Worm (Caenorhabditis elegans) whole organism, young adult: Measurements from ENCODE around the gene F47B8.10.
A peak's percentile ranks its signal among the peaks of the same experiment; 100 is the strongest.

Experiments
- B0035.1 ChIP-seq: sonication (generic microtip); optimal IDR thresholded peaks from 2 replicates; lab custom pipeline; 2016; ENCODE audit warnings: missing genetic modification characterization, mild to moderate bottlenecking, missing compliant biosample characterization, missing genotype, missing genetic modification reagents
- D2030.7 ChIP-seq: fragments of 200-800 bp; sonication (Bioruptor generic); IDR thresholded peaks from 2 replicates; pipeline ENCODE4 v1.3.6; 2022; ENCODE audit warnings: missing genetic modification reagents, missing genetic modification characterization, missing compliant biosample characterization
- F10E7.11 ChIP-seq: sonication (generic microtip); optimal IDR thresholded peaks from 2 replicates; lab custom pipeline; 2017; ENCODE audit warnings: mild to moderate bottlenecking, missing genetic modification characterization, moderate library complexity, missing compliant biosample characterization
- F23B12.7 ChIP-seq: sonication (generic microtip); optimal IDR thresholded peaks from 2 replicates; lab custom pipeline; 2017; ENCODE audit warnings: missing genetic modification characterization, mild to moderate bottlenecking, missing compliant biosample characterization, antibody characterized with exemption, moderate library complexity; ENCODE audit not compliant: insufficient read depth
- F33H1.4 ChIP-seq: fragments of 200-800 bp; sonication (Bioruptor generic); IDR thresholded peaks from 2 replicates; pipeline ENCODE4 v1.3.6; 2022; ENCODE audit warnings: missing genetic modification reagents, missing genetic modification characterization, missing compliant biosample characterization
- T26A5.8 ChIP-seq: sonication (generic microtip); optimal IDR thresholded peaks from 2 replicates; lab custom pipeline; 2016; ENCODE audit warnings: missing genetic modification characterization, missing compliant biosample characterization
- Y53G8AR.9 ChIP-seq: fragments of 200-800 bp; sonication (Bioruptor generic); conservative IDR thresholded peaks from 2 replicates; pipeline ENCODE4 v1.3.6; 2022; ENCODE audit warnings: missing genetic modification reagents, missing genetic modification characterization, missing compliant biosample characterization
- Y56A3A.18 ChIP-seq: fragments of 200-800 bp; sonication (Bioruptor generic); IDR thresholded peaks from 2 replicates; pipeline ENCODE4 v1.3.6; 2022; ENCODE audit warnings: missing genetic modification reagents, missing genetic modification characterization, missing compliant biosample characterization
- Y79H2A.3 ChIP-seq: fragments of 200-800 bp; sonication (Bioruptor generic); conservative IDR thresholded peaks from 2 replicates; pipeline ENCODE4 v1.3.6; 2022; ENCODE audit warnings: missing genetic modification reagents, missing genetic modification characterization, missing compliant biosample characterization
- akir-1 ChIP-seq: fragments of 200-800 bp; sonication (Bioruptor generic); optimal IDR thresholded peaks from 2 replicates; lab custom pipeline; 2018; ENCODE audit warnings: mild to moderate bottlenecking, missing genetic modification characterization, moderate library complexity, missing compliant biosample characterization
- ama-1 ChIP-seq, 3 experiments: fragments of 150-350 bp in 1 of 3; sonication (generic microtip) in 2 of 3; optimal IDR thresholded peaks; 2 replicates each; lab custom pipeline; 2014 to 2018; ENCODE audit warnings: missing biosample characterization in 2 of 3, missing genetic modification characterization in 2 of 3, missing genetic modification reagents in 2 of 3
- attf-3 ChIP-seq: fragments of 200-800 bp; sonication (Bioruptor generic); conservative IDR thresholded peaks from 2 replicates; pipeline ENCODE4 v1.3.6; 2022; ENCODE audit warnings: missing genetic modification reagents, missing genetic modification characterization, missing compliant biosample characterization
- attf-6 ChIP-seq: fragments of 200-800 bp; sonication (Bioruptor generic); IDR thresholded peaks from 2 replicates; pipeline ENCODE4 v1.3.6; 2022; ENCODE audit warnings: missing genetic modification reagents, missing genetic modification characterization, missing compliant biosample characterization
- bed-2 ChIP-seq: fragments of 200-800 bp; sonication (Bioruptor generic); IDR thresholded peaks from 2 replicates; pipeline ENCODE4 v1.3.6; 2022; ENCODE audit warnings: missing genetic modification reagents, missing genetic modification characterization, missing compliant biosample characterization
- ekl-4 ChIP-seq: fragments of 200-800 bp; sonication (Bioruptor generic); IDR thresholded peaks from 2 replicates; pipeline ENCODE4 v1.3.6; 2022; ENCODE audit warnings: missing genetic modification reagents, missing genetic modification characterization, missing compliant biosample characterization
- fkh-3 ChIP-seq: sonication (generic microtip); optimal IDR thresholded peaks from 2 replicates; lab custom pipeline; 2016; ENCODE audit warnings: mild to moderate bottlenecking, missing genetic modification characterization, missing compliant biosample characterization
- gei-17 ChIP-seq: fragments of 200-800 bp; sonication (Bioruptor generic); optimal IDR thresholded peaks from 2 replicates; lab custom pipeline; 2018; ENCODE audit warnings: mild to moderate bottlenecking, missing genetic modification characterization, missing compliant biosample characterization
- hmg-1.2 ChIP-seq: fragments of 200-800 bp; sonication (Bioruptor generic); IDR thresholded peaks from 2 replicates; pipeline ENCODE4 v1.3.6; 2022; ENCODE audit warnings: missing genetic modification reagents, missing genetic modification characterization, missing compliant biosample characterization
- let-607 ChIP-seq, 2 experiments: fragments of 200-800 bp in 1 of 2; sonication (Bioruptor generic) in 1 of 2; sonication (generic microtip) in 1 of 2; optimal IDR thresholded peaks; 2 replicates each; lab custom pipeline; 2016 to 2018; ENCODE audit warnings: mild to moderate bottlenecking in 2 of 2, missing compliant biosample characterization in 2 of 2, missing genetic modification characterization in 2 of 2, moderate library complexity in 2 of 2, missing genotype in 1 of 2
- lin-54 ChIP-seq: fragments of 200-800 bp; sonication (Bioruptor generic); optimal IDR thresholded peaks from 2 replicates; lab custom pipeline; 2018; ENCODE audit warnings: mild to moderate bottlenecking, missing genetic modification characterization, missing compliant biosample characterization
- lsl-1 ChIP-seq: fragments of 200-800 bp; sonication (Bioruptor generic); optimal IDR thresholded peaks from 2 replicates; lab custom pipeline; 2018; ENCODE audit warnings: mild to moderate bottlenecking, missing genetic modification characterization, moderate library complexity, missing compliant biosample characterization
- madf-10 ChIP-seq: sonication (generic microtip); optimal IDR thresholded peaks from 2 replicates; lab custom pipeline; 2016; ENCODE audit warnings: mild to moderate bottlenecking, missing genetic modification characterization, missing compliant biosample characterization
- madf-3 ChIP-seq: fragments of 200-800 bp; sonication (Bioruptor generic); IDR thresholded peaks from 2 replicates; pipeline ENCODE4 v1.3.6; 2022; ENCODE audit warnings: missing genetic modification reagents, missing genetic modification characterization, missing compliant biosample characterization
- madf-8 ChIP-seq: fragments of 200-800 bp; sonication (Bioruptor generic); conservative IDR thresholded peaks from 2 replicates; pipeline ENCODE4 v1.3.6; 2022; ENCODE audit warnings: missing genetic modification reagents, missing genetic modification characterization, missing compliant biosample characterization
- mcd-1 ChIP-seq: fragments of 200-800 bp; sonication (Bioruptor generic); IDR thresholded peaks from 2 replicates; pipeline ENCODE4 v1.3.6; 2022; ENCODE audit warnings: missing genetic modification reagents, missing genetic modification characterization, missing compliant biosample characterization
- nfyb-1 ChIP-seq: fragments of 200-800 bp; sonication (Bioruptor generic); IDR thresholded peaks from 2 replicates; pipeline ENCODE4 v1.3.6; 2022; ENCODE audit warnings: missing genetic modification reagents, missing genetic modification characterization, missing compliant biosample characterization
- pbrm-1 ChIP-seq: fragments of 200-800 bp; sonication (Bioruptor generic); IDR thresholded peaks from 2 replicates; pipeline ENCODE4 v1.3.6; 2022; ENCODE audit warnings: missing genetic modification reagents, missing genetic modification characterization, missing compliant biosample characterization
- sdz-38 ChIP-seq: sonication (generic microtip); optimal IDR thresholded peaks from 2 replicates; lab custom pipeline; 2016; ENCODE audit warnings: missing genotype, missing genetic modification characterization, missing compliant biosample characterization
- snpc-1.1 ChIP-seq: sonication (generic microtip); optimal IDR thresholded peaks from 2 replicates; lab custom pipeline; 2017; ENCODE audit warnings: missing genetic modification characterization, mild to moderate bottlenecking, missing compliant biosample characterization, antibody characterized with exemption, moderate library complexity, missing genotype, missing genetic modification reagents; ENCODE audit not compliant: insufficient read depth
- snpc-1.3 ChIP-seq: sonication (generic microtip); optimal IDR thresholded peaks from 2 replicates; lab custom pipeline; 2017; ENCODE audit warnings: missing genetic modification characterization, mild to moderate bottlenecking, missing compliant biosample characterization, antibody characterized with exemption, moderate library complexity, missing genotype, missing genetic modification reagents; ENCODE audit not compliant: insufficient read depth
- snpc-4 ChIP-seq, 5 experiments: fragments of 150-350 bp in 1 of 5; sonication (generic microtip) in 4 of 5; optimal IDR thresholded peaks; 2 replicates each; lab custom pipeline; 2014 to 2018; ENCODE audit warnings: missing genetic modification characterization in 5 of 5, missing biosample characterization in 3 of 5, antibody characterized with exemption in 2 of 5, mild to moderate bottlenecking in 2 of 5, missing compliant biosample characterization in 2 of 5, missing genotype in 2 of 5, moderate library complexity in 2 of 5, missing genetic modification reagents in 1 of 5
- tbp1 ChIP-seq: fragments of 200-800 bp; sonication (Bioruptor generic); optimal IDR thresholded peaks from 2 replicates; lab custom pipeline; 2018; ENCODE audit warnings: mild to moderate bottlenecking, missing genetic modification characterization, missing compliant biosample characterization
- zfh-2 ChIP-seq: fragments of 200-800 bp; sonication (Bioruptor generic); conservative IDR thresholded peaks from 2 replicates; pipeline ENCODE4 v1.3.6; 2022; ENCODE audit warnings: missing genetic modification reagents, missing genetic modification characterization, missing compliant biosample characterization
- ztf-18 ChIP-seq: sonication (generic microtip); optimal IDR thresholded peaks from 2 replicates; lab custom pipeline; 2016; ENCODE audit warnings: missing genotype, mild to moderate bottlenecking, missing genetic modification characterization, missing compliant biosample characterization
- ztf-28 ChIP-seq: fragments of 200-800 bp; sonication (Bioruptor generic); IDR thresholded peaks from 2 replicates; pipeline ENCODE4 v1.3.6; 2022; ENCODE audit warnings: missing genetic modification reagents, missing genetic modification characterization, missing compliant biosample characterization

F47B8.10 gene

DNA sequence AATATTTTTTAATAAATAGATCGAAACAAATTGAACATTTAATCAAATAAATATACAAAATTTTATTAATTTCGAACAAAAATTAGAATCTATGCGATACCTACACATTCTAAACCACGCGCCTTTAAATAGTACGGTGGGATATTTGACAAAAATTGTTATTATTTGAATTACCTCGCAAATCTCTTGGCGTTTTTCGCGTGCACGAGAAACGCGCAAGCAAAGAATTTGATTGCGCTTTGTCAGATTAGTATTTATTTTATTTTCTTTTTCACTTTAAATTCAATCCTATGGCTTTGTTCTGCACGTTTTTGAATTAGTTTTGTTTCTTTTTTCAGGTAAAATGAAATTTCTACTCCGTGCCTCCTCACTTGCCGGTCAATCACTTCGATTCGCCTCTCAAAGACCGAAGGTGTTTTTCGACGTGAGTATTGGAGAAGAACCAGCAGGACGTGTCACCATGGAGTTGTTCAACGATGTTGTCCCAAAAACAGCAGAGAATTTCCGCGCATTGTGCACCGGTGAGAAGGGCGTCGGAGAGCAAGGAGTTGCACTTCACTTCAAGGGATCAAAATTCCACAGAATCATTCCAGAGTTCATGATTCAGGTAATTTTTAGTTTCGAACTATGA lies 14.1 kb downstream of the F47B8.10 start, which contains the start of gene cyn-1 (continued):
- TF ChIP-seq akir-1 (GFP tag; lab: Kevin White, UChicago) (no peak), let-607 (tag; optimal IDR thresholded peaks at IDR 0.05; lab: Kevin White, UChicago) (peak in 1 of 2 experiments; percentile 44), ama-1 (optimal IDR thresholded peaks at IDR 0.05; lab: Kevin White, UChicago) (peak; percentile 20), ama-1 (GFP tag; optimal IDR thresholded peaks at IDR 0.05; lab: Kevin White, UChicago) (no peak), lsl-1 (GFP tag; lab: Kevin White, UChicago) (peak; percentile 65), snpc-1.3 (peak; percentile 79), F10E7.11 (tag; lab: Kevin White, UChicago) (no peak), sdz-38 (tag; lab: Kevin White, UChicago) (no peak), F33H1.4 (0 out of 2 replicates have a peak, but pooled peaks have one; percentile 52), ztf-28 (GFP tag; lab: Robert Waterston, UW) (no peak), B0035.1 (tag; lab: Kevin White, UChicago) (peak; percentile 12), ekl-4 (peak; percentile 44; the same call in 1 of the 2 replicates), lin-54 (peak; percentile 96), snpc-4 (GFP tag; optimal IDR thresholded peaks at IDR 0.05; lab: Kevin White, UChicago) (no peak), snpc-4 (tag; optimal IDR thresholded peaks at IDR 0.05; lab: Kevin White, UChicago) (peak; percentile 42 to 75 (median 59)), gei-17 (no peak), Y53G8AR.9 (peak; percentile 91), pbrm-1 (GFP tag; lab: Robert Waterston, UW) (peak; percentile 25; the same call in 1 of the 2 replicates), F23B12.7 (tag; lab: Kevin White, UChicago) (peak; percentile 58), mcd-1 (GFP tag; lab: Robert Waterston, UW) (peak; percentile 82), madf-10 (tag; lab: Kevin White, UChicago) (peak; percentile 51), madf-8 (peak; percentile 34; the same call in 1 of the 2 replicates), Y56A3A.18 (GFP tag; lab: Robert Waterston, UW) (peak; percentile 69; the same call in 1 of the 2 replicates), bed-2 (no peak)
- TF ChIP-seq, all 124 proteins: peak for 46

DNA sequence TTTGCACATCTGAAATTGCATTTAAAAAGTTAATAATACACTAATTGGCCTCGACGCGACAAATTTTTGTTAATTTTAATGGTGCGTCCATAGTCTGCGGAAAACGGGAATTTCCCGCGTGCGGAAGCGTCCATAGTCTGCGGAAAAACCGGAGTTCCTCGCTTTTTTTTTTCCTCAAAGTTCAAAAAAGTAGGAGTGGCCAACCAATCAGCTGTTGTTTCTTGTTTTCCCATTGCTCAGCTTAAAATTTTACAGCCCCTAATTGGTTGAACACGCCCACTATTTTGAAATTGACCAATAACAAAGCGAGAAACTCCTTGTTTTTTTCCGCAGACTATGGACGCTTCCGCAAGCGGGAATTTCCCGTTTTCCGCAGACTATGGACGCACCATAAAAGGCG lies 15.6 kb downstream of the F47B8.10 start:
- 0 out of 2 replicates have a peak, but pooled peaks have one; percentile 28 for TF ChIP-seq nfyb-1

DNA sequence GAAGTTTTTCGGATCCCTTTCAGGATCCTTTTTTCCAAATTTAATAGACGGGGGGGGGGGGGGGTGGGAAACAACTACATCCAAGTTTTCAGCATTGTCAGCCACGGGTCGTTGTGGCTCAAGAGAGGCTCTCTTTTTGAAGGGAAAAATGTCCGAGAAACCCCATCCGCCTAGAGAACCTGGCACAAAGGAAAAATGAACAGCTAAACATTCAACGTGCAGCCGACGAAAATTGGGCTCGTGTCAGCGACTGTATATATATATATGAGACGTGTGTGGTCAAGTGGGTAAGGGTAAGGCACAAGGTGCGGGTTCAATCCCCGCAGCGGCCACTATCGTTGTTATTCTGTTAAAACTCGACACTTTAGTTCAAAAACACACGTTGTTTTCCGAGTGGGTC lies 16.8 kb downstream of the F47B8.10 start, which contains the start of gene Y49A3A.4:
TSS of gene Y49A3A.4 (minus strand) at position 314 of the 400 bp plus-strand sequence.
- no peak for TF ChIP-seq fkh-3 (tag; lab: Kevin White, UChicago)
- peak; percentile 85 for TF ChIP-seq snpc-1.1 (tag; lab: Kevin White, UChicago)
- TF ChIP-seq hmg-1.2, result peak; percentile 32; the same call in 1 of the 2 replicates
- TF ChIP-seq D2030.7 (GFP tag; lab: Robert Waterston, UW), result peak; percentile 37; the same call in 1 of the 2 replicates
- TF ChIP-seq snpc-4 (GFP tag; optimal IDR thresholded peaks at IDR 0.05; lab: Kevin White, UChicago), result peak; percentile 82
- peak; percentile 77 to 93 (median 83) for TF ChIP-seq snpc-4 (tag; optimal IDR thresholded peaks at IDR 0.05; lab: Kevin White, UChicago)
- TF ChIP-seq attf-6 (GFP tag; lab: Robert Waterston, UW), result 0 out of 2 replicates have a peak, but pooled peaks have one; percentile 40
- TF ChIP-seq madf-3 (GFP tag; lab: Robert Waterston, UW), result no peak
- 0 out of 2 replicates have a peak, but pooled peaks have one; percentile 23 for TF ChIP-seq zfh-2 (GFP tag; lab: Robert Waterston, UW)
- TF ChIP-seq tbp1 (GFP tag; lab: Kevin White, UChicago), result peak; percentile 47
- no peak for TF ChIP-seq ztf-28 (GFP tag; lab: Robert Waterston, UW)
- no peak for TF ChIP-seq T26A5.8 (tag; lab: Kevin White, UChicago)
- TF ChIP-seq pbrm-1 (GFP tag; lab: Robert Waterston, UW), result 0 out of 2 replicates have a peak, but pooled peaks have one; percentile 38
- no peak for TF ChIP-seq Y79H2A.3 (GFP tag; lab: Robert Waterston, UW)
- TF ChIP-seq attf-3, result no peak
- peak; percentile 18 for TF ChIP-seq ztf-18 (tag; lab: Kevin White, UChicago)
